Fruit fly (Drosophila melanogaster): ENCODE data around the gene c12.1.

- TF ChIP-seq h (optimal IDR thresholded peaks at IDR 0.05) (no peak), ttk (optimal IDR thresholded peaks at IDR 0.05) (no peak)
Measured at dm6 chrX:9343480-9344477, 24.8 kb upstream of the c12.1 start.
